Fruit fly (Drosophila melanogaster) whole organism: ENCODE results near the gene S6k.

Source experiments
- CG8478 ChIP-seq: fragments of >200 bp; optimal IDR thresholded peaks from 2 replicates; lab custom pipeline; 2018; ENCODE audit warnings: inconsistent platforms
- usp ChIP-seq: fragments of >200 bp; optimal IDR thresholded peaks from 2 replicates; lab custom pipeline; 2017; ENCODE audit warnings: missing biosample characterization, missing genetic modification characterization, mixed read lengths

DNA sequence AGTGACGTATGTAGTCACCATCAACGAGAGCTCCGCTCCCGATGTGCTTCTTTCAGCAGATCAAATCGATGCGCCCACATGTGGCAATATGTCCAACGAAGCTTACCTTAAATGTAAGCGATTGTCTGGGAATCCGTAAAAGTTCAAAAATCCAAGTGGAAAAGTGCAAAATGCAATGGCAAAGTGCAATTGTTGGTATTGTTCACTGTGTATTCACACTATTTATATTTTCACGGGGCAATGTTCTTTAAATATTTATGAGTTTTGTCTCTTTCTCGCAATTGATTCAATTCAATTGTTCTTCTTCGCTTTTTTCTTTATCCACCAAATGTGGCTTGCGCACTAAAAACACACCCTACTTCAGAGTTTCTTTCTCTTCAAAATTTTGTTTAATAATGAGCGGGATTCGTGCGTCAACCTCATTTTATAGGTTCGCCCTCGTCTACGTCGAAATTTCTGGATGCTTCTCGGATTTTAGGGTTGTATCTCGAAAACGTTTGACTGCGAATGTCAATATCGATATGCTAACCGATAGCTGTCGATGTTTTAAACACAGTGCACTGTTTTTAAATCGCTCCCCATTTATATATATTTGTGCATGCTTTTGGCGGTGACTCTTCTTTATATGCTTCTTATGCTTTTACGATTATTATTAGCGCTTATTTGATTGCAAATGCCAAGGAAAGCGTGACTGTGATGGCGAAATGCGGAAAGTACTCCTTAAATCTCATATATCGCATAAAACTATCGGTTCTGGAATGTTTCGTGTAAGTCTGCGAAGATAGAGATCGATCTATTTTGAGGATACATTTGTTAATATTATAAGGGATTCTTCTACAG is 58.8 kb downstream of the S6k start, which contains the start of gene DnaJ-1:
- TF ChIP-seq CG8478 (lab: Kevin White, UChicago), result no peak
- TF ChIP-seq usp (GFP tag; lab: Kevin White, UChicago), result no peak
